Fruit fly (Drosophila melanogaster) whole organism, embryonic: ENCODE measurements around the gene CG10576.
A peak's percentile ranks its signal among the peaks of the same experiment; 100 is the strongest.

Experiments
- Aef1 ChIP-seq: fragments of 200-800 bp; sonication (Bioruptor generic); IDR thresholded peaks from 3 replicates; pipeline ENCODE4 v1.3.6; 2022; ENCODE audit warnings: missing biosample characterization, missing genetic modification characterization
- CG10366 ChIP-seq: fragments of 200-800 bp; sonication (Bioruptor generic); IDR thresholded peaks from 2 replicates; pipeline ENCODE4 v1.3.6; 2022; ENCODE audit warnings: missing biosample characterization, missing genetic modification characterization
- CG11247 ChIP-seq: fragments of 200-800 bp; sonication (Bioruptor generic); IDR thresholded peaks from 2 replicates; pipeline ENCODE4 v1.3.6; 2022; ENCODE audit warnings: missing biosample characterization, missing genetic modification characterization
- CG12391 ChIP-seq: fragments of 200-800 bp; sonication (Bioruptor generic); optimal IDR thresholded peaks from 3 replicates; lab custom pipeline; 2018; ENCODE audit warnings: missing biosample characterization, mild to moderate bottlenecking, missing genetic modification characterization, moderate library complexity
- CG12659 ChIP-seq: fragments of 200-800 bp; sonication (Bioruptor generic); optimal IDR thresholded peaks from 3 replicates; lab custom pipeline; 2017; ENCODE audit warnings: mild to moderate bottlenecking, missing biosample characterization, missing genetic modification reagents, missing genetic modification characterization
- CG16863 ChIP-seq: fragments of 200-800 bp; sonication (Bioruptor generic); optimal IDR thresholded peaks from 3 replicates; lab custom pipeline; 2016; ENCODE audit warnings: missing biosample characterization, missing genetic modification characterization
- CG17359 ChIP-seq: fragments of 200-800 bp; sonication (Bioruptor generic); optimal IDR thresholded peaks from 3 replicates; lab custom pipeline; 2018; ENCODE audit warnings: missing biosample characterization, mild to moderate bottlenecking, missing genetic modification characterization, moderate library complexity
- CG17912 ChIP-seq: fragments of 200-800 bp; sonication (Bioruptor generic); optimal IDR thresholded peaks from 2 replicates; lab custom pipeline; 2018; ENCODE audit warnings: missing biosample characterization, mild to moderate bottlenecking, missing genetic modification characterization
- CG18476 ChIP-seq: fragments of 200-800 bp; sonication (Bioruptor generic); optimal IDR thresholded peaks from 2 replicates; lab custom pipeline; 2016; ENCODE audit warnings: missing biosample characterization, mild to moderate bottlenecking, missing genetic modification characterization
- CG2202 ChIP-seq: fragments of 200-800 bp; sonication (Bioruptor generic); optimal IDR thresholded peaks from 2 replicates; lab custom pipeline; 2018; ENCODE audit warnings: missing biosample characterization, mild to moderate bottlenecking, missing genetic modification characterization
- CG31224 ChIP-seq: fragments of 200-800 bp; sonication (Bioruptor generic); IDR thresholded peaks from 2 replicates; pipeline ENCODE4 v1.3.6; 2022; ENCODE audit warnings: missing biosample characterization, missing genetic modification characterization
- CG4360 ChIP-seq: fragments of 200-800 bp; sonication (Bioruptor generic); IDR thresholded peaks from 2 replicates; pipeline ENCODE4 v1.3.6; 2022; ENCODE audit warnings: missing biosample characterization, missing genetic modification characterization
- CG4424 ChIP-seq: fragments of 200-800 bp; sonication (Bioruptor generic); optimal IDR thresholded peaks from 3 replicates; lab custom pipeline; 2016; ENCODE audit warnings: missing biosample characterization, missing genetic modification characterization
- CG4617 ChIP-seq: fragments of 200-800 bp; sonication (Bioruptor generic); optimal IDR thresholded peaks from 3 replicates; lab custom pipeline; 2016; ENCODE audit warnings: missing biosample characterization, missing genetic modification characterization, borderline replicate concordance
- CG4707 ChIP-seq: fragments of 200-800 bp; sonication (Bioruptor generic); optimal IDR thresholded peaks from 2 replicates; lab custom pipeline; 2018; ENCODE audit warnings: missing biosample characterization, mild to moderate bottlenecking, missing genetic modification characterization, moderate library complexity
- CG6654 ChIP-seq: fragments of 200-800 bp; sonication (Bioruptor generic); optimal IDR thresholded peaks from 2 replicates; lab custom pipeline; 2017; ENCODE audit warnings: missing biosample characterization, mild to moderate bottlenecking, missing genetic modification characterization
- CG8944 ChIP-seq: fragments of 200-800 bp; sonication (Bioruptor generic); optimal IDR thresholded peaks from 3 replicates; lab custom pipeline; 2016; ENCODE audit warnings: missing biosample characterization, missing genetic modification characterization
- CG9932 ChIP-seq: fragments of 200-800 bp; sonication (Bioruptor generic); IDR thresholded peaks from 2 replicates; pipeline ENCODE4 v1.3.6; 2022; ENCODE audit warnings: missing biosample characterization, missing genetic modification characterization
- Chrac-16 ChIP-seq: fragments of 200-800 bp; sonication (Bioruptor generic); optimal IDR thresholded peaks from 3 replicates; lab custom pipeline; 2016; ENCODE audit warnings: missing biosample characterization, missing genetic modification characterization
- Eip74EF ChIP-seq, 2 experiments: fragments of 200-800 bp in 1 of 2; fragments of >200 bp in 1 of 2; sonication (Bioruptor generic) in 1 of 2; optimal IDR thresholded peaks; 2 replicates each; lab custom pipeline; 2017 to 2019; ENCODE audit warnings: missing biosample characterization in 2 of 2, missing genetic modification characterization in 2 of 2, mild to moderate bottlenecking in 1 of 2, moderate library complexity in 1 of 2
- GATAe ChIP-seq: fragments of 200-800 bp; sonication (Bioruptor generic); conservative IDR thresholded peaks from 2 replicates; pipeline ENCODE4 v1.3.6; 2022; ENCODE audit warnings: missing biosample characterization, missing genetic modification characterization
- Gsc ChIP-seq: fragments of 200-800 bp; sonication (Bioruptor generic); IDR thresholded peaks from 2 replicates; pipeline ENCODE4 v1.3.6; 2022; ENCODE audit warnings: missing biosample characterization, missing genetic modification characterization
- Gug ChIP-seq: fragments of 200-800 bp; sonication (Bioruptor generic); IDR thresholded peaks from 4 replicates; pipeline ENCODE4 v1.3.6; 2022; ENCODE audit warnings: missing biosample characterization, missing genetic modification characterization
- H2.0 ChIP-seq: fragments of 200-800 bp; sonication (Bioruptor generic); IDR thresholded peaks from 2 replicates; pipeline ENCODE4 v1.3.6; 2022; ENCODE audit warnings: missing biosample characterization, missing genetic modification characterization
- Hsf ChIP-seq: fragments of 200-800 bp; sonication (Bioruptor generic); optimal IDR thresholded peaks from 3 replicates; lab custom pipeline; 2016; ENCODE audit warnings: missing biosample characterization, missing genetic modification characterization
- Lhr ChIP-seq: fragments of 200-800 bp; sonication (Bioruptor generic); optimal IDR thresholded peaks from 3 replicates; lab custom pipeline; 2017; ENCODE audit warnings: mild to moderate bottlenecking, missing biosample characterization, missing genetic modification reagents, missing genetic modification characterization
- MBD-R2 ChIP-seq: fragments of 200-800 bp; sonication (Bioruptor generic); IDR thresholded peaks from 2 replicates; pipeline ENCODE4 v1.3.6; 2022; ENCODE audit warnings: missing biosample characterization, missing genetic modification characterization
- MESR4 ChIP-seq: fragments of 200-800 bp; sonication (Bioruptor generic); optimal IDR thresholded peaks from 2 replicates; lab custom pipeline; 2018; ENCODE audit warnings: missing biosample characterization, mild to moderate bottlenecking, missing genetic modification characterization, moderate library complexity
- NFAT ChIP-seq: fragments of 200-800 bp; sonication (Bioruptor generic); IDR thresholded peaks from 2 replicates; pipeline ENCODE4 v1.3.6; 2022; ENCODE audit warnings: missing biosample characterization, missing genetic modification characterization
- Xrp1 ChIP-seq: fragments of 200-800 bp; sonication (Bioruptor generic); IDR thresholded peaks from 2 replicates; pipeline ENCODE4 v1.3.6; 2022; ENCODE audit warnings: missing biosample characterization, missing genetic modification characterization
- amos ChIP-seq: fragments of 200-800 bp; sonication (Bioruptor generic); IDR thresholded peaks from 2 replicates; pipeline ENCODE4 v1.3.6; 2022; ENCODE audit warnings: missing biosample characterization, missing genetic modification characterization; ENCODE audit not compliant: partially characterized antibody
- az2 ChIP-seq: fragments of 200-800 bp; sonication (Bioruptor generic); optimal IDR thresholded peaks from 3 replicates; lab custom pipeline; 2016; ENCODE audit warnings: missing biosample characterization, missing genetic modification characterization
- danr ChIP-seq: fragments of 200-800 bp; sonication (Bioruptor generic); IDR thresholded peaks from 2 replicates; pipeline ENCODE4 v1.3.6; 2022; ENCODE audit warnings: missing biosample characterization, missing genetic modification characterization
- eve ChIP-seq, 2 experiments: fragments of >200 bp; optimal IDR thresholded peaks; 2 replicates each; lab custom pipeline; 2017; ENCODE audit warnings: missing biosample characterization in 2 of 2, missing genetic modification characterization in 2 of 2
- hbn ChIP-seq: fragments of 200-800 bp; sonication (Bioruptor generic); IDR thresholded peaks from 2 replicates; pipeline ENCODE4 v1.3.6; 2022; ENCODE audit warnings: missing biosample characterization, missing genetic modification characterization; ENCODE audit not compliant: partially characterized antibody
- kay ChIP-seq: fragments of 200-800 bp; sonication (Bioruptor generic); optimal IDR thresholded peaks from 2 replicates; lab custom pipeline; 2016; ENCODE audit warnings: missing biosample characterization, missing genetic modification characterization
- knrl ChIP-seq: fragments of 200-800 bp; sonication (Bioruptor generic); IDR thresholded peaks from 3 replicates; pipeline ENCODE4 v1.3.6; 2022; ENCODE audit warnings: missing biosample characterization, missing genetic modification characterization; ENCODE audit not compliant: partially characterized antibody
- lmd ChIP-seq: fragments of 200-800 bp; sonication (Bioruptor generic); IDR thresholded peaks from 2 replicates; pipeline ENCODE4 v1.3.6; 2022; ENCODE audit warnings: missing biosample characterization, missing genetic modification characterization
- luna ChIP-seq: fragments of 200-800 bp; sonication (Bioruptor generic); optimal IDR thresholded peaks from 2 replicates; lab custom pipeline; 2016; ENCODE audit warnings: missing biosample characterization, missing genetic modification characterization
- mld ChIP-seq: fragments of 200-800 bp; sonication (Bioruptor generic); IDR thresholded peaks from 3 replicates; pipeline ENCODE4 v1.3.6; 2022; ENCODE audit warnings: missing biosample characterization, missing genetic modification characterization; ENCODE audit not compliant: partially characterized antibody
- stc ChIP-seq: fragments of 200-800 bp; sonication (Bioruptor generic); IDR thresholded peaks from 2 replicates; pipeline ENCODE4 v1.3.6; 2022; ENCODE audit warnings: missing biosample characterization, missing genetic modification characterization
- wek ChIP-seq: fragments of 200-800 bp; sonication (Bioruptor generic); optimal IDR thresholded peaks from 3 replicates; lab custom pipeline; 2018; ENCODE audit warnings: missing biosample characterization, mild to moderate bottlenecking, missing genetic modification characterization, moderate library complexity

Gene CG10576

DNA sequence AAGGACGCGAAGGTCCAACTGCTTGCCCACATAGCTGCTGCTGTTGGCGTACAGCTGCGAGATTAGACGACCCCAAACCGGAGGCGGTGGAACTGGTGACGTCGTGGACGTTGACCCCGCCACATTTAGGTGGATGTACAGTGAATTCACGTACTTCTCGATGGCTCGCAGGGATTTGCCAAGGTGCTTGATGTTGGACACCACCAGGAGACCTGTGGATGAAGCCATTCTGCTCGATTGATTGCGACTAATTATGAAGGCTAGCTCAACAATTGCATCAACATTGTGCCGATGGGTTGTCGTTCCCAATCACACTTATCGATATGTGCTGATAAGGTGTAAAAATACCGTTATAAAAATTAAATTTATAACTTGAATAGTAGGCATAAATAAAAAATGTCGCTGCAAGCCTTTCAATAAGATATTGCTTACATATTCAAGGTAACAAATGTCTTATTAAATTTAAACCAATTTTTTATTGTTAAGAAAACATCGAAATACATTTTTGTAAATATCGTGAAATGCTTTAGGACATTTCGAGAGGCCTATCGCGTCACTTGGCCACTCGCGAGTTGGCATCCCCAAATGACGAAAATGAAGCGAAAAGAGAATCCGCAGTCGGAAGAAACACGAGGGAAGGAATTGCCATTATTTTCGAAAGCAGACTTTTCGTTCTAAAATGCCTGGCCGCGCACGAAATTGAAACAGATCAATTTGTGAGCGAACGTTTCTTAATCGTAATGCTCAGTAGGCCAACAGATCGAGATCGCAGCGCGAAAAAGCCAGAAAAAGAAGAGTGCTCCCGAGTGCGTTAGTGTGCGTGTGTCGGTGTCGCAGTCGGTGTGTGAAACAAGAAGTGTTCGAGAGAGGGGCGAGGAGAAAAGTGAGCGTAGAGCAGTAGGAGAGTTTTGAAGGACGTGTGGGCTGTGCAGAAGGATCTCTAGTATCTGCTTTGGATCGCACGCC lies 3.3 kb upstream of the CG10576 start, which contains the start of the genes Ppat-Dpck and scny (continued):
- TF ChIP-seq amos (GFP tag; lab: Robert Waterston, UW) (peak; percentile 93), kay (GFP tag; lab: Kevin White, UChicago) (peak; percentile 38), Xrp1 (GFP tag; lab: Robert Waterston, UW) (no peak), luna (GFP tag; lab: Kevin White, UChicago) (no peak), CG2202 (tag; lab: Kevin White, UChicago) (no peak), NFAT (no peak), Hsf (GFP tag; lab: Kevin White, UChicago) (peak; percentile 33), CG4360 (GFP tag; lab: Robert Waterston, UW) (no peak), CG9932 (GFP tag; lab: Robert Waterston, UW) (peak; percentile 14; the same call in 1 of the 2 replicates), CG11247 (GFP tag; lab: Robert Waterston, UW) (0 out of 2 replicates have a peak, but pooled peaks have one; percentile 30), CG6654 (GFP tag; lab: Kevin White, UChicago) (no peak), H2.0 (GFP tag; lab: Robert Waterston, UW) (no peak), CG18476 (GFP tag; lab: Kevin White, UChicago) (no peak), Lhr (GFP tag; lab: Kevin White, UChicago) (peak; percentile 40), stc (GFP tag; lab: Robert Waterston, UW) (no peak), az2 (no peak), CG17359 (no peak), Gug (GFP tag; lab: Robert Waterston, UW) (no peak), Aef1 (GFP tag; lab: Robert Waterston, UW) (no peak), CG10366 (GFP tag; lab: Robert Waterston, UW) (no peak), CG31224 (no peak), CG12391 (tag; lab: Kevin White, UChicago) (peak; percentile 34), CG17912 (GFP tag; lab: Kevin White, UChicago) (no peak), eve (GFP tag; optimal IDR thresholded peaks at IDR 0.05; lab: Kevin White, UChicago) (no peak), CG4424 (no peak), knrl (peak; percentile 95), CG16863 (GFP tag; lab: Kevin White, UChicago) (no peak), danr (GFP tag; lab: Robert Waterston, UW) (no peak), Gsc (no peak), CG4707 (no peak), GATAe (GFP tag; lab: Robert Waterston, UW) (no peak)

DNA sequence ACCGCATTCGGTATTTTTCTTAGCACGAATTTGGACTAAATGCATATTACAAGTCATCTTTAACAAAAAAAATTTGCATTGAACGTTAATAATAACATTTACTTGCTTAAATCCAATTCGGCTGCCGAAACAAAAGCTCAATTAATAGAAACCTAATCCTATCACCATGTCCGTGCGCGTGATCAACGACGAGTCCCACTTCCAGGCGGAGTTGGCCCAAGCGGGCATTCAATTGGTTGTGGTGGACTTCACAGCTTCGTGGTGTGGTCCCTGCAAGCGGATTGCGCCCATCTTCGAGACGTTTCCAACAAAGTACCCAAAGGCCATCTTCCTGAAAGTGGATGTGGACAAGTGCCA lies 320 bp upstream of the CG10576 start, which contains the start of gene Txl:
Gene Txl, plus strand, starts transcription at position 3 of the 357 bp plus-strand sequence.
- peak; percentile 21 for TF ChIP-seq CG12659 (GFP tag; lab: Kevin White, UChicago)
- 0 out of 3 replicates have a peak, but pooled peaks have one; percentile 42 for TF ChIP-seq mld (GFP tag; lab: Robert Waterston, UW)
- TF ChIP-seq CG8944 (GFP tag; lab: Kevin White, UChicago): no peak
- TF ChIP-seq MBD-R2 (GFP tag; lab: Robert Waterston, UW): 0 out of 2 replicates have a peak, but pooled peaks have one; percentile 3
- TF ChIP-seq Eip74EF (GFP tag; optimal IDR thresholded peaks at IDR 0.05; lab: Kevin White, UChicago): no peak
- TF ChIP-seq lmd: no peak
- TF ChIP-seq Chrac-16 (GFP tag; lab: Kevin White, UChicago): no peak
- TF ChIP-seq MESR4: peak; percentile 60
- peak; percentile 15 for TF ChIP-seq CG4617 (GFP tag; lab: Kevin White, UChicago)
- TF ChIP-seq hbn: 0 out of 2 replicates have a peak, but pooled peaks have one; percentile 9
- TF ChIP-seq wek (GFP tag; lab: Kevin White, UChicago): no peak
